Fruit fly (Drosophila melanogaster) S2 (cell line): ENCODE results near the gene CG17258.

ENCODE experiments used
- CG8478 ChIP-seq: fragments of >200 bp; optimal IDR thresholded peaks from 2 replicates; lab custom pipeline; 2018
- CTCF ChIP-seq, 2 experiments: fragments of >200 bp; optimal IDR thresholded peaks; 2 replicates each; lab custom pipeline; 2018

- no peak for TF ChIP-seq CG8478 (lab: Kevin White, UChicago)
- TF ChIP-seq CTCF (optimal IDR thresholded peaks at IDR 0.05; lab: Kevin White, UChicago) = no peak
These were observed 30.5 kb downstream of the CG17258 start for dm6 chr2L:3004601-3005000.
